Worm (Caenorhabditis elegans): ENCODE data around the gene ant-1.1.

- TF ChIP-seq ama-1 (optimal IDR thresholded peaks at IDR 0.05): no peak
- TF ChIP-seq ama-1 (GFP tag; optimal IDR thresholded peaks at IDR 0.05): no peak
- TF ChIP-seq F10E7.11 (tag; optimal IDR thresholded peaks at IDR 0.05): no peak
- TF ChIP-seq snpc-4 (GFP tag; optimal IDR thresholded peaks at IDR 0.05): no peak
- no peak for TF ChIP-seq snpc-4 (tag; optimal IDR thresholded peaks at IDR 0.05)
- TF ChIP-seq xnd-1 (tag; optimal IDR thresholded peaks at IDR 0.05): no peak
Measured at ce11 chrIII:13476682-13477081, 13.7 kb downstream of the ant-1.1 start, which contains the start of gene T27E9.6.
